Fruit fly (Drosophila melanogaster) whole organism, adult: ENCODE results near the gene Tektin-C.
A peak's percentile ranks its signal among the peaks of the same experiment; 100 is the strongest.

Experiments
- CG11617 ChIP-seq: fragments of 200-800 bp; sonication (Bioruptor generic); optimal IDR thresholded peaks from 2 replicates; lab custom pipeline; 2017; ENCODE audit warnings: mild to moderate bottlenecking, missing biosample characterization, missing genetic modification reagents, missing genetic modification characterization
- CG12768 ChIP-seq: fragments of 200-800 bp; sonication (Bioruptor generic); optimal IDR thresholded peaks from 2 replicates; lab custom pipeline; 2017; ENCODE audit warnings: missing biosample characterization, missing genetic modification characterization, mild to moderate bottlenecking, moderate library complexity, missing genetic modification reagents
- CG14711 ChIP-seq: fragments of 200-800 bp; sonication (Bioruptor generic); optimal IDR thresholded peaks from 2 replicates; lab custom pipeline; 2018; ENCODE audit warnings: missing biosample characterization, mild to moderate bottlenecking, missing genetic modification characterization, moderate library complexity
- CG1620 ChIP-seq: fragments of 200-800 bp; sonication (Bioruptor generic); optimal IDR thresholded peaks from 2 replicates; lab custom pipeline; 2016; ENCODE audit warnings: missing biosample characterization, missing genetic modification characterization
- CG33017 ChIP-seq: fragments of 200-800 bp; sonication (Bioruptor generic); optimal IDR thresholded peaks from 2 replicates; lab custom pipeline; 2018; ENCODE audit warnings: missing biosample characterization, mild to moderate bottlenecking, missing genetic modification characterization, moderate library complexity
- CG5204 ChIP-seq: fragments of 200-800 bp; sonication (Bioruptor generic); optimal IDR thresholded peaks from 2 replicates; lab custom pipeline; 2016; ENCODE audit warnings: missing biosample characterization, missing genetic modification characterization
- CG7045 ChIP-seq: fragments of 200-800 bp; sonication (Bioruptor generic); optimal IDR thresholded peaks from 2 replicates; lab custom pipeline; 2017; ENCODE audit warnings: missing biosample characterization, mild to moderate bottlenecking, missing genetic modification characterization
- CG7101 ChIP-seq: fragments of 200-800 bp; sonication (Bioruptor generic); optimal IDR thresholded peaks from 2 replicates; lab custom pipeline; 2018; ENCODE audit warnings: missing biosample characterization, mild to moderate bottlenecking, missing genetic modification characterization, moderate library complexity
- Clk ChIP-seq: fragments of 200-800 bp; sonication (Bioruptor generic); optimal IDR thresholded peaks from 2 replicates; lab custom pipeline; 2017; ENCODE audit warnings: missing biosample characterization, missing genetic modification characterization
- Crg-1 ChIP-seq: fragments of 200-800 bp; sonication (Bioruptor generic); optimal IDR thresholded peaks from 2 replicates; lab custom pipeline; 2016; ENCODE audit warnings: missing biosample characterization, missing genetic modification characterization
- Hr96 ChIP-seq: fragments of 200-800 bp; sonication (Bioruptor generic); optimal IDR thresholded peaks from 2 replicates; lab custom pipeline; 2016; ENCODE audit warnings: missing biosample characterization, missing genetic modification characterization
- Mnt ChIP-seq: fragments of 200-800 bp; sonication (Bioruptor generic); optimal IDR thresholded peaks from 2 replicates; lab custom pipeline; 2016; ENCODE audit warnings: missing biosample characterization, mild to moderate bottlenecking, missing genetic modification characterization
- bab1 ChIP-seq: fragments of 200-800 bp; sonication (Bioruptor generic); optimal IDR thresholded peaks from 3 replicates; lab custom pipeline; 2019; ENCODE audit warnings: missing biosample characterization, mild to moderate bottlenecking, missing genetic modification characterization, moderate library complexity
- cic ChIP-seq: fragments of 200-800 bp; sonication (Bioruptor generic); optimal IDR thresholded peaks from 2 replicates; lab custom pipeline; 2017; ENCODE audit warnings: missing biosample characterization, mild to moderate bottlenecking, missing genetic modification characterization, moderate library complexity
- cnc ChIP-seq, 2 experiments: fragments of >200 bp; optimal IDR thresholded peaks; 2 replicates each; lab custom pipeline; 2017
- kay ChIP-seq: fragments of 200-800 bp; sonication (Bioruptor generic); peaks from one replicate; lab custom pipeline; 2016; ENCODE audit warnings: missing biosample characterization, missing genetic modification characterization, borderline replicate concordance
- ovo ChIP-seq: fragments of 200-800 bp; sonication (Bioruptor generic); optimal IDR thresholded peaks from 2 replicates; lab custom pipeline; 2016; ENCODE audit warnings: missing biosample characterization, missing genetic modification characterization
- pad ChIP-seq: fragments of 200-800 bp; sonication (Bioruptor generic); optimal IDR thresholded peaks from 3 replicates; lab custom pipeline; 2017; ENCODE audit warnings: missing biosample characterization, missing genetic modification characterization, mild to moderate bottlenecking, moderate library complexity, missing genetic modification reagents
- tj ChIP-seq: fragments of 200-800 bp; sonication (Bioruptor generic); optimal IDR thresholded peaks from 3 replicates; lab custom pipeline; 2017; ENCODE audit warnings: missing biosample characterization, mild to moderate bottlenecking, missing genetic modification characterization, moderate library complexity
- toe ChIP-seq: fragments of 200-800 bp; sonication (Bioruptor generic); optimal IDR thresholded peaks from 2 replicates; lab custom pipeline; 2016; ENCODE audit warnings: missing biosample characterization, missing genetic modification characterization

Gene Tektin-C

DNA sequence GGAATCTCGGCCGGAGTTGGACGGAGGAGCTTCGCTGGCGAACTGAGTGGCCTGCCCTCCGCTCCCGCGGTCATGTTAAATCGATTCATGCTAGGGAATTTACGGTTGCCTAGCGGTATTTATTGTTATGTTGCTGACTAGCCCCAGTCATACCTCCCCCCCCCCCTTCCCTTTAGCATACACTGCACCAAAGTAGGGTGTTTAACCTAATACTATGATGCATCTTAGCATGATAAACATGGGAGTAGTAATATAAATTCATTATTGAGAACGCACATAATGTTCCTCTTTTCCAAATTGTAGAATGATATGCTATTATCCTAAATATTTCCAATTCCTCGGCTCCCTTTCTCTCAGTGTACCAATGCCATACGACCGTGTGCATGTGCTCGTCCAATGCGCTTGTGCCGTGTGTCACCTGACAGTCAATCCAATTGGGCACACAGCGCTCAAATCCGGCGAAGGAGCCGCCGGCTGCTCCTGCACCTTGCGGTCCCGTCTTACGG is at the start of gene Tektin-C:
Gene Tektin-C, minus strand, starts transcription at position 51 of the 506 bp plus-strand sequence.
- no peak for TF ChIP-seq cic
- no peak for TF ChIP-seq bab1
- TF ChIP-seq ovo = no peak
- TF ChIP-seq cnc (optimal IDR thresholded peaks at IDR 0.05; lab: Kevin White, UChicago) = no peak
- no peak for TF ChIP-seq CG14711
- TF ChIP-seq toe (GFP tag; lab: Kevin White, UChicago) = no peak
- TF ChIP-seq Crg-1 (GFP tag; lab: Kevin White, UChicago) = no peak
- TF ChIP-seq Hr96 = no peak
- TF ChIP-seq CG5204 (GFP tag; lab: Kevin White, UChicago) = no peak

DNA sequence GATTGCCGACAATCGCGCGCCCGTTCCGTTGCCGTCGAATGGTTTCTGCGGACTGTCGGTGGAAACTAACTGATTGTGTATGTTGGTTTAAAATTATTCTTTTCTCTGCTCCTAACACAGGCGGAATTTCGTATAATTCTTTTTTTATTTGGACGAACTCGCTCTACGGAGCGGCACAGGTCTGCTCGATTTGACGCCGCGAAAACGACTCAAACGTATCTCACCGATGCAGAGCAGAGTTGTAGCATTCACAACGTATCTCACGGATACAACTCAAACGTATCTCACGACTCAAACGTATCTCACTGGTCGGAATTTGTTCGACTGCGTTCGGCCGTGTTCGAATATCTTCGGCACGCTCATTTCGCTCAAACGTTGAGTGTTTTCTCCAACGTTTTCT is 49.1 kb upstream of the Tektin-C start, which contains the start of gene vn:
Gene vn, minus strand, starts transcription at position 199 of the 400 bp plus-strand sequence.
- TF ChIP-seq ovo (no peak), CG14711 (peak; percentile 75)

DNA sequence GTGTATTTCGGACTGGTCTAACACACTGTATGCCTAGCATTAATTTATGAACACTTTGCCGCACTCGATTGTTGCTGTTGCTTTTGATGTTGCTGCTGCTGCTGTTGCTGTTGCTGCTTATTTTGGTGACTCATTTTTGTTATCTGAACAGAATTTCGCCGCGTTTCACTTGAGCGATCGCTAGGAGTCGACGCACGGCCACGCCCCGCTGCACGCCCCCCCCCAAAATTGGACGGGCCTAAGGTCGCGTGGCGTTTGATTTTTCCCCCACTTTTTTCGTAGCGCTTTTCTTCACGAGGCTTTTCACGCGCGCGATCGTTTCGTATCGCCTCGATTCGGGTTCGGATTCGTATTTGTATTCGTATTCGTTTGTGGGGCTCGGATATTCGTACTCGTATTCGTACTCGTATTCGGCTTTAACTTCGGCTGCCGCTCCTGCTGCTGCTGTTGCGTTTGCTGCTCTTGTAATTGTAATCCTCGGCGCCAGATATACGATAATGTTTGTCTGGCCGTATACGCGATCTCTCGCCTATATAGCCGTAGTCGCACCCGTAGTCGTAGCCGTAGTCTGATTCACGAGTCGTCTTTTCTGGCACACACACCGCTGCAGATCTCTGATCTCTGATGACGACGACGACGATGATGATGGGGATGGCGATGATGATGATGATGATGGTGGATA is 47.7 kb upstream of the Tektin-C start:
- TF ChIP-seq kay (GFP tag; lab: Kevin White, UChicago) (no peak), Mnt (GFP tag; lab: Kevin White, UChicago) (no peak), CG11617 (GFP tag; lab: Kevin White, UChicago) (no peak), CG12768 (no peak), bab1 (no peak), Crg-1 (GFP tag; lab: Kevin White, UChicago) (no peak), CG7101 (tag; lab: Kevin White, UChicago) (no peak), Clk (GFP tag; lab: Kevin White, UChicago) (no peak), pad (GFP tag; lab: Kevin White, UChicago) (no peak), CG7045 (GFP tag; lab: Kevin White, UChicago) (no peak), Hr96 (no peak), ovo (no peak), CG5204 (GFP tag; lab: Kevin White, UChicago) (no peak), CG14711 (no peak), cic (no peak)

DNA sequence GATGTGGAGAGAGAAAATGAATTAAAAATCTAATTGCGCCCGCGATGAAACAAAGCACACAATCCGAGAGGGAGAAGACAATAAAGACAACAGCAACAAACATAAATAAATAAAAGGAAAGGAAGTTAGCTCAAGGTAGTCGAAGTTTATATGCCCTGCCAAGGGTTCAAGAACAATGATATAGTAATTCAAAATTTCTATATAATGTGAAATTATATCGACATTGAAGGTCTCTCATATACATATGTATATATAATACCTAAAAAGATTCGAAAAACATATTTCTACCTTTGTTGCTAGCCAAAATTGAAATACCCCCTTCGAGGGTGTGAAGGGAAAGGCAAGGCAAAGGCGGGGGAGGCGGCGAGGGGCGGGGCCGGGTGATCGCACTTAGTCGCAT is 44.5 kb upstream of the Tektin-C start:
- TF ChIP-seq CG14711 = no peak
- no peak for TF ChIP-seq bab1
- no peak for TF ChIP-seq cnc (optimal IDR thresholded peaks at IDR 0.05; lab: Kevin White, UChicago)
- no peak for TF ChIP-seq Mnt (GFP tag; lab: Kevin White, UChicago)
- no peak for TF ChIP-seq CG33017
- no peak for TF ChIP-seq CG7101 (tag; lab: Kevin White, UChicago)
- TF ChIP-seq kay (GFP tag; lab: Kevin White, UChicago) = no peak
- no peak for TF ChIP-seq CG1620
- TF ChIP-seq tj (GFP tag; lab: Kevin White, UChicago) = no peak
- TF ChIP-seq CG7045 (GFP tag; lab: Kevin White, UChicago) = no peak
- no peak for TF ChIP-seq CG12768
- no peak for TF ChIP-seq CG5204 (GFP tag; lab: Kevin White, UChicago)
- no peak for TF ChIP-seq Clk (GFP tag; lab: Kevin White, UChicago)
- TF ChIP-seq CG11617 (GFP tag; lab: Kevin White, UChicago) = no peak

DNA sequence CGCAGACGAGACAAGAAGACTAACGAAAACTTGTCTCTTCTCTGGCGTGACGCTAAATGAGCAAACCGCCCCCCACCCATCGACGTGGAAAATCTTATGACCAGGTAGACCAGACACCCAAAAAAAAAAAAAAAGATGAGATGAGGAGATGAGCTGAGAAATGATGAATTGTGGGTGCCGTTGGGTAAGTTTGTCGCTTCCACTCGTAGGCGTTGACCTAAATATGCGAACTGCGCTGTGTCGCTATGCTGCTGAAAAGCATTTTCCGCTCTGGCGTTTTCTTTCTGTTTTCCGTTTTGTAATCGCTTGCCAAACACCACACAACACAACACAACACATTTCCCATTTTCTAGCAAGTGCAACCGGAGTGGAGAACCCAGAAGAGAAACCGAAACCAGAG is 42.5 kb upstream of the Tektin-C start:
- no peak for TF ChIP-seq Crg-1 (GFP tag; lab: Kevin White, UChicago)
- TF ChIP-seq CG1620 = no peak
- TF ChIP-seq CG7101 (tag; lab: Kevin White, UChicago) = no peak
- no peak for TF ChIP-seq tj (GFP tag; lab: Kevin White, UChicago)
- TF ChIP-seq CG14711 = no peak

DNA sequence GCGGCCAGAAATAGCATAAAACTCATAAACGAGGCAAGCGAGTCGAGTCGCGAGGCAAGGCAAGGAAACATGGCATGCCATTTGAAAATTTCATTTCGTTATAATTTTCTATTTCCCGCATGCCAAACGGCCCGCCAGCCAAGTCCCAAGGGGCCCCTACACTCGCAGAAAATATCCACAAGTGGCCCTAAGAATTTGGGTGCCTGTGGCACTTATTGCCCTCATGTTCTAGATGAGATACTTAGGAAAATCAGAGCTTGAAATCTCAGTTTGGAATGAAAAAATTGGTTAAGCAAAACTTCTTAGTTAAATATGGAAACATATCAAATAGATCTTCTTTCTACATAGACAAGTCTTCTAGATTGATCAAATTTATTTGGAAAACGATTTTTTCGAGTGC is 42.0 kb upstream of the Tektin-C start:
- peak; percentile 3 for TF ChIP-seq kay (GFP tag; lab: Kevin White, UChicago)
- TF ChIP-seq Mnt (GFP tag; lab: Kevin White, UChicago) = no peak
- no peak for TF ChIP-seq CG5204 (GFP tag; lab: Kevin White, UChicago)

DNA sequence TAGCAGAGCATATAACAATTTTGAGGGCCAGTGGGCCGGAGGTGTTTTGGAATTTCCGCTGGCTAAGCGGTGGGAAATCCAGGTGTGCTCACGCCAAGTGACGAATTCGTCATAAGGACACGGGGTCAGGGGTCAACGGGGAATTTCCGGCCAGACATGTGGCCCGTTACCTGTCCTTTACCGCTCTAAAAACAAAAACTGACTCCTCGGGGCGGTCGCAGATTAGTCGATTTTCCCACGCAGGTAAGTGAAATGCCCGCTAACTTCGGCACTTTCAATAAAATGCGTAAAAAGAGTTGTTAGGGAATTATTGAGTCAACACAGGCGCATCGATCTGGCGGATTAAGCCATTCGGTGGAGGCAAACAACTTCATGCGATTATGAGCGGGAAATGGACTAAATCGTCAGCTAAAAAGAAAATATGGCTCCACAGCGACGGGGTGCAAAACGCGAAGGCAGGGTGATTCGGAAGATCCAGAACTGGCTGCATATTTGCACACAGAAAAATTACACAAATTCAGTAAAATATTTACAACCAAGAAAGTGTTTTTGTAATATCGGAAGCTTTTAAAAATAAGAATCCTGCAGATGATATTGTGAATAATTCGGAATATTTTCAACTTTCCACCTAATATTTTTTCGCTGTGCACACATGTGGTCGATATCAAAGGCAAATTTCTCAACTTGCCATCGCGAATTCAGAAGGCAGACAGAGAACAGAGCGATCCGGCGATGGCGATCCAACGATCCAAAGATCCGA is 39.7 kb upstream of the Tektin-C start:
- TF ChIP-seq cnc (optimal IDR thresholded peaks at IDR 0.05; lab: Kevin White, UChicago) (no peak), CG7101 (tag; lab: Kevin White, UChicago) (no peak), CG1620 (no peak), CG7045 (GFP tag; lab: Kevin White, UChicago) (no peak), kay (GFP tag; lab: Kevin White, UChicago) (no peak), CG33017 (no peak), bab1 (no peak), Mnt (GFP tag; lab: Kevin White, UChicago) (no peak), CG11617 (GFP tag; lab: Kevin White, UChicago) (no peak), Hr96 (no peak), cic (no peak), CG12768 (no peak), CG14711 (no peak), tj (GFP tag; lab: Kevin White, UChicago) (no peak), Crg-1 (GFP tag; lab: Kevin White, UChicago) (no peak), Clk (GFP tag; lab: Kevin White, UChicago) (no peak), CG5204 (GFP tag; lab: Kevin White, UChicago) (no peak), toe (GFP tag; lab: Kevin White, UChicago) (no peak)
